Fruit fly (Drosophila melanogaster) whole organism, wandering third instar larva: ENCODE measurements around the gene CG42727.

Experiments used
- Abd-B ChIP-seq: fragments of >200 bp; optimal IDR thresholded peaks from 2 replicates; lab custom pipeline; 2017; ENCODE audit warnings: missing biosample characterization, missing genetic modification characterization
- CG32264 ChIP-seq: fragments of 200-800 bp; sonication (Bioruptor generic); optimal IDR thresholded peaks from 2 replicates; lab custom pipeline; 2016; ENCODE audit warnings: missing biosample characterization, missing genetic modification characterization
- CG9705 ChIP-seq: fragments of 200-800 bp; sonication (Bioruptor generic); optimal IDR thresholded peaks from 2 replicates; lab custom pipeline; 2018; ENCODE audit warnings: missing biosample characterization, mild to moderate bottlenecking, missing genetic modification characterization
- CrebA ChIP-seq: fragments of 200-800 bp; sonication (Bioruptor generic); optimal IDR thresholded peaks from 2 replicates; lab custom pipeline; 2016; ENCODE audit warnings: missing biosample characterization, mild to moderate bottlenecking, missing genetic modification characterization, borderline replicate concordance
- Dfd ChIP-seq: fragments of >200 bp; optimal IDR thresholded peaks from 2 replicates; lab custom pipeline; 2017; ENCODE audit warnings: missing biosample characterization, missing genetic modification characterization
- Dif ChIP-seq: fragments of 200-275, 200-300 bp; sonication (Bioruptor generic); optimal IDR thresholded peaks from 2 replicates; lab custom pipeline; 2018; ENCODE audit warnings: missing biosample characterization, missing genetic modification characterization; ENCODE audit not compliant: partially characterized antibody
- GATAd ChIP-seq: sonication (Bioruptor generic); optimal IDR thresholded peaks from 2 replicates; lab custom pipeline; 2016; ENCODE audit warnings: missing biosample characterization, missing genetic modification characterization
- HLH106 ChIP-seq: fragments of 200-800 bp; optimal IDR thresholded peaks from 3 replicates; lab custom pipeline; 2019; ENCODE audit warnings: missing biosample characterization, mild to moderate bottlenecking, missing genetic modification characterization, moderate library complexity
- Hnf4 ChIP-seq: fragments of 200-800 bp; sonication (Bioruptor generic); optimal IDR thresholded peaks from 2 replicates; lab custom pipeline; 2016; ENCODE audit warnings: missing biosample characterization, mild to moderate bottlenecking, missing genetic modification characterization
- Hr78 ChIP-seq: fragments of >200 bp; optimal IDR thresholded peaks from 2 replicates; lab custom pipeline; 2017; ENCODE audit warnings: missing biosample characterization, missing genetic modification characterization
- Hr83 ChIP-seq: fragments of 200-300 bp; sonication (Bioruptor generic); optimal IDR thresholded peaks from 2 replicates; lab custom pipeline; 2016; ENCODE audit warnings: missing biosample characterization, mild to moderate bottlenecking, missing genetic modification characterization, moderate library complexity; ENCODE audit not compliant: poor library complexity, severe bottlenecking
- Jra ChIP-seq: sonication (Bioruptor generic); optimal IDR thresholded peaks from 2 replicates; lab custom pipeline; 2016; ENCODE audit warnings: missing biosample characterization, missing genetic modification characterization
- Mio ChIP-seq: sonication (Bioruptor generic); optimal IDR thresholded peaks from 2 replicates; lab custom pipeline; 2016; ENCODE audit warnings: missing biosample characterization, missing genetic modification characterization
- Myc ChIP-seq: fragments of >200 bp; optimal IDR thresholded peaks from 2 replicates; lab custom pipeline; 2017
- N ChIP-seq: fragments of >200 bp; optimal IDR thresholded peaks from 2 replicates; lab custom pipeline; 2018; ENCODE audit warnings: missing biosample characterization, missing external identifiers, missing genetic modification characterization
- OdsH ChIP-seq: fragments of 200-800 bp; sonication (Bioruptor generic); optimal IDR thresholded peaks from 2 replicates; lab custom pipeline; 2016; ENCODE audit warnings: missing biosample characterization, mild to moderate bottlenecking, missing genetic modification characterization
- Rel ChIP-seq, 2 experiments: fragments of 200-800 bp; sonication (Bioruptor generic) in 1 of 2; optimal IDR thresholded peaks; 2 replicates in 1 of 2; 3 replicates in 1 of 2; lab custom pipeline; 2016 to 2019; ENCODE audit warnings: mild to moderate bottlenecking in 2 of 2, missing biosample characterization in 2 of 2, missing genetic modification characterization in 2 of 2, moderate library complexity in 1 of 2
- Sp1 ChIP-seq: fragments of 200-800 bp; sonication (Bioruptor generic); optimal IDR thresholded peaks from 3 replicates; lab custom pipeline; 2019; ENCODE audit warnings: missing biosample characterization, mild to moderate bottlenecking, missing genetic modification characterization, moderate library complexity
- Vsx2 ChIP-seq: fragments of 200-300, 225-300 bp; sonication (Bioruptor generic); optimal IDR thresholded peaks from 2 replicates; lab custom pipeline; 2018; ENCODE audit warnings: missing biosample characterization, missing genetic modification characterization; ENCODE audit not compliant: partially characterized antibody
- br ChIP-seq: fragments of 200-800 bp; sonication (Bioruptor generic); optimal IDR thresholded peaks from 2 replicates; lab custom pipeline; 2016; ENCODE audit warnings: missing biosample characterization, missing genetic modification characterization
- brk ChIP-seq: fragments of 200-800 bp; sonication (Bioruptor generic); optimal IDR thresholded peaks from 2 replicates; lab custom pipeline; 2016; ENCODE audit warnings: missing biosample characterization, mild to moderate bottlenecking, missing genetic modification characterization
- dl ChIP-seq, 2 experiments: fragments of 175-275, 200-275 bp in 1 of 2; fragments of 200-275 bp in 1 of 2; sonication (Bioruptor generic); optimal IDR thresholded peaks; lab custom pipeline; 2018; ENCODE audit warnings: mild to moderate bottlenecking in 2 of 2, missing biosample characterization in 2 of 2, missing genetic modification characterization in 2 of 2, moderate library complexity in 2 of 2; ENCODE audit not compliant: partially characterized antibody in 2 of 2, insufficient read depth in 1 of 2
- dmrt93B ChIP-seq: fragments of 200-800 bp; sonication (Bioruptor generic); optimal IDR thresholded peaks from 2 replicates; lab custom pipeline; 2018; ENCODE audit warnings: missing biosample characterization, mild to moderate bottlenecking, missing genetic modification characterization
- dsf ChIP-seq: sonication (Bioruptor generic); optimal IDR thresholded peaks from 2 replicates; lab custom pipeline; 2016; ENCODE audit warnings: missing biosample characterization, missing genetic modification characterization, borderline replicate concordance
- ey ChIP-seq: fragments of 200-800 bp; sonication (Bioruptor generic); optimal IDR thresholded peaks from 2 replicates; lab custom pipeline; 2016; ENCODE audit warnings: missing biosample characterization, missing genetic modification characterization
- foxo ChIP-seq, 2 experiments: fragments of 200-800 bp; sonication (Bioruptor generic); optimal IDR thresholded peaks; 2 replicates in 1 of 2; 3 replicates in 1 of 2; lab custom pipeline; 2016 to 2017; ENCODE audit warnings: missing biosample characterization in 2 of 2, missing genetic modification characterization in 2 of 2
- fru ChIP-seq: fragments of 200-800 bp; sonication (Bioruptor generic); optimal IDR thresholded peaks from 3 replicates; lab custom pipeline; 2016; ENCODE audit warnings: missing biosample characterization, mild to moderate bottlenecking, missing genetic modification characterization
- h ChIP-seq: fragments of 200-800 bp; sonication (Bioruptor generic); optimal IDR thresholded peaks from 3 replicates; lab custom pipeline; 2016; ENCODE audit warnings: missing biosample characterization, mild to moderate bottlenecking, missing genetic modification characterization
- jim ChIP-seq: fragments of 175-275, 200-325 bp; sonication (Bioruptor generic); optimal IDR thresholded peaks from 2 replicates; lab custom pipeline; 2016; ENCODE audit warnings: missing biosample characterization, mild to moderate bottlenecking, missing genetic modification characterization
- lola ChIP-seq: fragments of >200 bp; optimal IDR thresholded peaks from 2 replicates; lab custom pipeline; 2017; ENCODE audit warnings: missing biosample characterization, missing genetic modification characterization
- pan ChIP-seq: fragments of >200 bp; optimal IDR thresholded peaks from 2 replicates; lab custom pipeline; 2017
- psq ChIP-seq: fragments of 200-800 bp; sonication (Bioruptor generic); optimal IDR thresholded peaks from 3 replicates; lab custom pipeline; 2017; ENCODE audit warnings: missing biosample characterization, mild to moderate bottlenecking, missing genetic modification characterization, moderate library complexity
- rgr ChIP-seq: fragments of 200-800 bp; sonication (Bioruptor generic); optimal IDR thresholded peaks from 3 replicates; lab custom pipeline; 2016; ENCODE audit warnings: missing biosample characterization, mild to moderate bottlenecking, missing genetic modification characterization
- sage ChIP-seq: fragments of 200-800 bp; sonication (Bioruptor generic); optimal IDR thresholded peaks from 2 replicates; lab custom pipeline; 2016; ENCODE audit warnings: missing biosample characterization, mild to moderate bottlenecking, missing genetic modification characterization
- sv ChIP-seq: fragments of 200-800 bp; sonication (Bioruptor generic); optimal IDR thresholded peaks from 3 replicates; lab custom pipeline; 2016; ENCODE audit warnings: missing biosample characterization, missing genetic modification characterization
- tai ChIP-seq: sonication (Bioruptor generic); optimal IDR thresholded peaks from 2 replicates; lab custom pipeline; 2016; ENCODE audit warnings: missing biosample characterization, missing genetic modification characterization
- usp ChIP-seq: fragments of >200 bp; optimal IDR thresholded peaks from 2 replicates; lab custom pipeline; 2017; ENCODE audit warnings: missing biosample characterization, missing genetic modification characterization
- woc ChIP-seq: sonication (Bioruptor generic); optimal IDR thresholded peaks from 2 replicates; lab custom pipeline; 2016; ENCODE audit warnings: missing biosample characterization, mild to moderate bottlenecking, missing genetic modification characterization

CG42727 gene

DNA sequence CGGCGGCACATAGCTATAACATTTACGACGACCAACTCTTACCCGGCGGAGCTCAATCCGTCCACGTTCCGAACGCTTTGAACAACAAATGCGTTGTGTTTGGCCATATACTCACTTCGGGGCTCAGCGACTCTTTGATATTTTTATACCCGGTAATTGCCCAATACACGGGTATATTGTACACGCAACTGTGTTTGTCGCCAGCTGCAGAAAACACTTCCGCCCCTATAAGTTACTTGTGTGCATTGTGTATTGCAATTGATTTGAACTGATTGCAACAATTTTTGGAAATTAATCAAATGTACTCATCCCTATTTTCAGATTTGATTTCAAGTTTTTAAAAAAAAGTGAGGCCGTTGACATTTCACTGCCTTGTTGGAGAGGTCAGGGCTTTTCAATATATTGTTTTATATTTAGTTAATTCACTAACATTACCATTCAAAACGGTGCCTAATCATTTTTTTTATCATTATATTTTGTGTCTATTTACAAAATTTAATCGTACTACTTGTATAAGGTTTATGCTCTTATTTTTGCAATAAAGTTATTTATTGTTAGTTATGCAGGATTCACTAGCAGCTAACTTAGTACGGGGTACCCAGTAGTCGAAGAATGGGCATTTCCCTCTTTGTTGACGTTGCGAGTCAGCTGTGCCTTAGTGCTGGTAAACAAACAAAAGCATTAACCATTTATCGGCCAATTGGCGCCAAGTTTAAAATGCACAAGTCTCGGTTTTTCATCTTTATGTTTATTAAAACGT lies 4.7 kb upstream of the CG42727 start, which contains the start of gene Nagk (continued):
- TF ChIP-seq usp (GFP tag; lab: Kevin White, UChicago) (no peak), rgr (GFP tag; lab: Kevin White, UChicago) (peak; percentile 63), Dif (GFP tag; lab: Kevin White, UChicago) (peak; percentile 37)

DNA sequence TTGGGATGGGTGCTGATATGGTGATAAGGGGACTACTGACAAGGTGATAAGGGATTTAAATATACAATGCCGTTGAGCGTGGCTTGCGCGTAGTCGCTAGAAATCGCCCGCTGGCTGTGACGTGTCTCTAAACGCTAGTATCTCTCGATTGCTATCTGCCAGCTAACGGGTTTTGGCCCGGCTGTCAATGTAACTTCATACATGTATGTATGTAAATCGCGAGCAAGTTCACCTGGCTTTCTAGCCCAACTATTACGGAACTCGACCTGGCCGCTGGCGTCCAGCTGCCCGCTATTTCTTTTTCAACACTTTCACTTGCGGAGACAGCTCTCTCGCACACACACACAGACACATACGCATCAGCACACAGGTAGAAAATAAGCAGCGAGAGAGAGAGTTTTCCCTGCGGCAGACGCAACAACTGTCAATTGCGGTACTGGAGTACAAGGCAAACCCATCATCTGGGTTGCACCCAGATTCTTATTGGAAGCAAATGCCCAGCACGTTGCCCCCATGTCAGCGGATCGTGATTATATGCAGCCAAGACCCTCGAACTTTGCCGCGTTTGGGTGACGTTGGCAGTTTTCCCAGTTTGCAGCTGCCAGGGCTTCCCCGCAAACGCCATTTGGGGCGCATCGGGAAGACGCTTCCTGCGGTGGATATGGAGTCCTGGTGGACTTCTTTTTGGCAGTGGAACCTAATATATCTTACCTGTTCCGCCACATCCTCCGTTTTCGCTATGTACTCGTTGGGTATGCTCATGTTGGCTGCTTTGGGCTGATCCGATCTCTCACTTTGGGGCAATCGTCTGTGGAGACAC lies 2.4 kb upstream of the CG42727 start:
- no peak for TF ChIP-seq dl (GFP tag; optimal IDR thresholded peaks at IDR 0.05; lab: Kevin White, UChicago; ENCODE audit: insufficient read depth in 1 of 2, partially characterized antibody in 2 of 2)
- no peak for TF ChIP-seq Rel (GFP tag; optimal IDR thresholded peaks at IDR 0.05; lab: Kevin White, UChicago)
- TF ChIP-seq Rel (tag; optimal IDR thresholded peaks at IDR 0.05; lab: Kevin White, UChicago), result peak; percentile 67

DNA sequence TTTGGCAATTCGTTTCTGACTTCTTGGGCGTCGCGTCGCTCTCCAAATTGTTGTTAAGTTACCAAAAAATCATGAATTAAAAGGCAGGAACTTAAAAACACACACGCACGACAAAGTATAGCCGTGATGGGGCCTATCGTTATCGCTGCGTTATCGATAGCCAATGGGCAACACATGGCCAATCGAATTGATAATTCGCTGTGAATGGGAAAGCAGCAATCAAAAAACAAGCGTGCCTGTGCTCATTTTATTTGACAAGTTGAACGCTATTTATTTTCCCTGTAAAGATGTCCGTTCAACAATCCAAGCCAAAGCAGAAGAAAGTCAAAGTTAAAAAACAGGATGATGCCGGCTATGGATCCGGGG lies 1.8 kb upstream of the CG42727 start, which contains the start of the genes Surf4 and CG31301:
Gene Surf4, minus strand, starts transcription at position 159 of the 366 bp plus-strand sequence.
Gene CG31301, plus strand, starts transcription at position 188 of the 366 bp plus-strand sequence.
- TF ChIP-seq psq (no peak), Myc (lab: Kevin White, UChicago) (peak; percentile 3)

DNA sequence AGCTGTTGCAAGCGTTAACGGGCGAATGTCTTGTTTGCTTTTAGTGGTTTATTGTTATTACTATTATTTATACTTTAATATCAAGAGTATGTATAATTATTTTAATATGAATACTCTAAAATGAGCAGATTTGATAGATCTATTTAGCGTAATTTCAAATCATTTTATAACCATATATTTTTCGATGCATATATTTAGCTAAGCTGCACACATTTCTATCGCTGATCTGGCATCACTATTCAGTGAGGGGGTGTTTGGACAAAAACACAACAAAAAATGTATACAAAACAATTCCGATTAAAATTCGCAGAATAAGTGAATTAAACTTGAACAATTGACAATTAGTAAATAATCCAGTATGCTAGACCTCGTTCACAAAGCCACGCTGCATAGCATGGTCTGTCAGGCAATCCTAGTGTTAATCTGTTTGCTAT lies 3.2 kb downstream of the CG42727 start, which contains the start of the genes Trs33 and Tmtc4:
Gene Trs33, minus strand, starts transcription at position 3 of the 434 bp plus-strand sequence.
Gene Tmtc4, plus strand, starts transcription at position 233 of the 434 bp plus-strand sequence.
- TF ChIP-seq woc (GFP tag; lab: Kevin White, UChicago), result peak; percentile 71
- no peak for TF ChIP-seq Mio (GFP tag; lab: Kevin White, UChicago)
- TF ChIP-seq Myc (lab: Kevin White, UChicago), result peak; percentile 87
- TF ChIP-seq brk, result no peak
- peak; percentile 23 for TF ChIP-seq Hr83 (GFP tag; lab: Kevin White, UChicago)
- no peak for TF ChIP-seq ey (GFP tag; lab: Kevin White, UChicago)
- TF ChIP-seq dmrt93B, result no peak
- TF ChIP-seq GATAd (GFP tag; lab: Kevin White, UChicago), result no peak
- TF ChIP-seq pan (lab: Kevin White, UChicago), result no peak
- no peak for TF ChIP-seq Jra (GFP tag; lab: Kevin White, UChicago)
- peak; percentile 70 for TF ChIP-seq rgr (GFP tag; lab: Kevin White, UChicago)
- TF ChIP-seq sv (GFP tag; lab: Kevin White, UChicago), result no peak
- TF ChIP-seq br (GFP tag; lab: Kevin White, UChicago), result no peak
- TF ChIP-seq h (GFP tag; lab: Kevin White, UChicago), result peak; percentile 49
- no peak for TF ChIP-seq usp (GFP tag; lab: Kevin White, UChicago)
- peak; percentile 56 for TF ChIP-seq CG9705 (GFP tag; lab: Kevin White, UChicago)
- TF ChIP-seq Hnf4 (GFP tag; lab: Kevin White, UChicago), result no peak
- TF ChIP-seq psq, result peak; percentile 51
- TF ChIP-seq fru (GFP tag; lab: Kevin White, UChicago), result no peak
- TF ChIP-seq Vsx2, result no peak
- TF ChIP-seq Hr78 (GFP tag; lab: Kevin White, UChicago), result no peak
- TF ChIP-seq dl (GFP tag; optimal IDR thresholded peaks at IDR 0.05; lab: Kevin White, UChicago; ENCODE audit: insufficient read depth in 1 of 2, partially characterized antibody in 2 of 2), result no peak
- peak in 1 of 2 experiments; percentile 66 for TF ChIP-seq foxo (GFP tag; optimal IDR thresholded peaks at IDR 0.05; lab: Kevin White, UChicago)
- TF ChIP-seq Sp1 (GFP tag; lab: Kevin White, UChicago), result peak; percentile 29
- TF ChIP-seq CG32264 (GFP tag; lab: Kevin White, UChicago), result no peak
- no peak for TF ChIP-seq CrebA (GFP tag; lab: Kevin White, UChicago)
- TF ChIP-seq sage (GFP tag; lab: Kevin White, UChicago), result no peak
- no peak for TF ChIP-seq Abd-B
- no peak for TF ChIP-seq dsf
- no peak for TF ChIP-seq Dfd
- TF ChIP-seq tai (GFP tag; lab: Kevin White, UChicago), result no peak
- peak; percentile 67 for TF ChIP-seq HLH106 (tag; lab: Kevin White, UChicago)
- no peak for TF ChIP-seq N (GFP tag; lab: Kevin White, UChicago)
- TF ChIP-seq OdsH (GFP tag; lab: Kevin White, UChicago), result peak; percentile 11
- no peak for TF ChIP-seq jim (GFP tag; lab: Kevin White, UChicago)
- TF ChIP-seq lola (GFP tag; lab: Kevin White, UChicago), result no peak
- no peak for TF ChIP-seq Dif (GFP tag; lab: Kevin White, UChicago)
- TF ChIP-seq Rel (GFP tag; optimal IDR thresholded peaks at IDR 0.05; lab: Kevin White, UChicago), result no peak
- peak; percentile 51 for TF ChIP-seq Rel (tag; optimal IDR thresholded peaks at IDR 0.05; lab: Kevin White, UChicago)
